Fruit fly (Drosophila melanogaster) whole organism, embryonic: ENCODE data around the gene CG14839.
A peak's percentile ranks its signal among the peaks of the same experiment; 100 is the strongest.

Experiments used
- Adf1 ChIP-seq: fragments of 200-800 bp; sonication (Bioruptor generic); IDR thresholded peaks from 2 replicates; pipeline ENCODE4 v1.3.6; 2022; ENCODE audit warnings: missing biosample characterization, missing genetic modification characterization
- Asciz ChIP-seq: fragments of 200-800 bp; sonication (Bioruptor generic); optimal IDR thresholded peaks from 2 replicates; lab custom pipeline; 2017; ENCODE audit warnings: missing biosample characterization, mild to moderate bottlenecking, missing genetic modification characterization, missing genetic modification reagents
- CG10209 ChIP-seq: fragments of 200-800 bp; sonication (Bioruptor generic); optimal IDR thresholded peaks from 3 replicates; lab custom pipeline; 2017; ENCODE audit warnings: missing biosample characterization, mild to moderate bottlenecking, missing genetic modification characterization, missing genetic modification reagents
- CG11085 ChIP-seq: fragments of 200-800 bp; sonication (Bioruptor generic); IDR thresholded peaks from 2 replicates; pipeline ENCODE4 v1.3.6; 2022; ENCODE audit warnings: missing biosample characterization, missing genetic modification characterization
- CG12299 ChIP-seq: fragments of 200-800 bp; sonication (Bioruptor generic); optimal IDR thresholded peaks from 2 replicates; lab custom pipeline; 2018; ENCODE audit warnings: missing biosample characterization, mild to moderate bottlenecking, missing genetic modification characterization
- CG12744 ChIP-seq: fragments of 200-800 bp; sonication (Bioruptor generic); optimal IDR thresholded peaks from 2 replicates; lab custom pipeline; 2016; ENCODE audit warnings: missing biosample characterization, missing genetic modification characterization
- CG13123 ChIP-seq: fragments of 200-800 bp; sonication (Bioruptor generic); optimal IDR thresholded peaks from 2 replicates; lab custom pipeline; 2016; ENCODE audit warnings: missing biosample characterization, missing genetic modification characterization
- CG13424 ChIP-seq: fragments of 200-800 bp; sonication (Bioruptor generic); optimal IDR thresholded peaks from 2 replicates; lab custom pipeline; 2019; ENCODE audit warnings: missing biosample characterization, mild to moderate bottlenecking, missing genetic modification characterization, moderate library complexity
- CG16779 ChIP-seq: fragments of 200-800 bp; sonication (Bioruptor generic); IDR thresholded peaks from 2 replicates; pipeline ENCODE4 v1.3.6; 2022; ENCODE audit warnings: missing biosample characterization, missing genetic modification characterization
- CG17912 ChIP-seq: fragments of 200-800 bp; sonication (Bioruptor generic); optimal IDR thresholded peaks from 2 replicates; lab custom pipeline; 2018; ENCODE audit warnings: missing biosample characterization, mild to moderate bottlenecking, missing genetic modification characterization
- CG32532 ChIP-seq: fragments of 200-800 bp; sonication (Bioruptor generic); IDR thresholded peaks from 2 replicates; pipeline ENCODE4 v1.3.6; 2022; ENCODE audit warnings: missing biosample characterization, missing genetic modification characterization
- CG3838 ChIP-seq: fragments of 200-800 bp; sonication (Bioruptor generic); optimal IDR thresholded peaks from 3 replicates; lab custom pipeline; 2016; ENCODE audit warnings: missing biosample characterization, missing genetic modification characterization
- CG7372 ChIP-seq: fragments of 200-800 bp; sonication (Bioruptor generic); IDR thresholded peaks from 2 replicates; pipeline ENCODE4 v1.3.6; 2022; ENCODE audit warnings: missing biosample characterization, missing genetic modification characterization
- CG7963 ChIP-seq: fragments of 200-800 bp; sonication (Bioruptor generic); IDR thresholded peaks from 3 replicates; pipeline ENCODE4 v1.3.6; 2022; ENCODE audit warnings: missing biosample characterization, missing genetic modification characterization; ENCODE audit not compliant: partially characterized antibody
- CG9215 ChIP-seq: fragments of 200-800 bp; sonication (Bioruptor generic); IDR thresholded peaks from 2 replicates; pipeline ENCODE4 v1.3.6; 2022; ENCODE audit warnings: missing biosample characterization, missing genetic modification characterization
- CG9727 ChIP-seq: fragments of 200-800 bp; sonication (Bioruptor generic); optimal IDR thresholded peaks from 3 replicates; lab custom pipeline; 2017; ENCODE audit warnings: missing biosample characterization, mild to moderate bottlenecking, missing genetic modification characterization
- CrebB ChIP-seq: fragments of 200-800 bp; sonication (Bioruptor generic); optimal IDR thresholded peaks from 3 replicates; lab custom pipeline; 2018; ENCODE audit warnings: missing biosample characterization, mild to moderate bottlenecking, missing genetic modification characterization
- Dek ChIP-seq: fragments of 200-800 bp; sonication (Bioruptor generic); optimal IDR thresholded peaks from 3 replicates; lab custom pipeline; 2019; ENCODE audit warnings: missing biosample characterization, mild to moderate bottlenecking, missing genetic modification characterization, moderate library complexity
- Dip2 ChIP-seq: fragments of 200-800 bp; sonication (Bioruptor generic); IDR thresholded peaks from 2 replicates; pipeline ENCODE4 v1.3.6; 2022; ENCODE audit warnings: missing biosample characterization, missing genetic modification characterization
- Dp ChIP-seq: fragments of 200-800 bp; sonication (Bioruptor generic); optimal IDR thresholded peaks from 2 replicates; lab custom pipeline; 2018; ENCODE audit warnings: missing biosample characterization, mild to moderate bottlenecking, missing genetic modification characterization, moderate library complexity
- E2f1 ChIP-seq: fragments of 200-800 bp; sonication (Bioruptor generic); IDR thresholded peaks from 2 replicates; pipeline ENCODE4 v1.3.6; 2022; ENCODE audit warnings: missing biosample characterization, missing genetic modification characterization
- E2f2 ChIP-seq: fragments of 200-800 bp; sonication (Bioruptor generic); IDR thresholded peaks from 2 replicates; pipeline ENCODE4 v1.3.6; 2022; ENCODE audit warnings: missing biosample characterization, missing genetic modification characterization
- ERR ChIP-seq: fragments of 200-800 bp; sonication (Bioruptor generic); optimal IDR thresholded peaks from 2 replicates; lab custom pipeline; 2016; ENCODE audit warnings: missing biosample characterization, missing genetic modification characterization
- HLH54F ChIP-seq: fragments of 200-800 bp; sonication (Bioruptor generic); optimal IDR thresholded peaks from 3 replicates; lab custom pipeline; 2016; ENCODE audit warnings: missing biosample characterization, missing genetic modification characterization
- Hmx ChIP-seq: fragments of 200-800 bp; sonication (Bioruptor generic); optimal IDR thresholded peaks from 2 replicates; lab custom pipeline; 2016; ENCODE audit warnings: missing biosample characterization, missing genetic modification characterization
- Hr51 ChIP-seq, 2 experiments: fragments of 200-800 bp; sonication (Bioruptor generic); optimal IDR thresholded peaks; 2 replicates in 1 of 2; 3 replicates in 1 of 2; lab custom pipeline; 2016 to 2018; ENCODE audit warnings: missing biosample characterization in 2 of 2, missing genetic modification characterization in 2 of 2, mild to moderate bottlenecking in 1 of 2, moderate library complexity in 1 of 2
- NC2β ChIP-seq: fragments of 200-800 bp; sonication (Bioruptor generic); optimal IDR thresholded peaks from 2 replicates; lab custom pipeline; 2016; ENCODE audit warnings: missing biosample characterization, missing genetic modification characterization
- Pdp1 ChIP-seq, 2 experiments: fragments of 200-800 bp; sonication (Bioruptor generic); optimal IDR thresholded peaks; 3 replicates each; lab custom pipeline; 2016; ENCODE audit warnings: missing biosample characterization in 2 of 2, missing genetic modification characterization in 2 of 2, mild to moderate bottlenecking in 1 of 2, moderate library complexity in 1 of 2
- Spps ChIP-seq: fragments of 200-800 bp; sonication (Bioruptor generic); optimal IDR thresholded peaks from 2 replicates; lab custom pipeline; 2018; ENCODE audit warnings: missing biosample characterization, mild to moderate bottlenecking, missing genetic modification characterization
- Sry-β ChIP-seq: fragments of 200-800 bp; sonication (Bioruptor generic); optimal IDR thresholded peaks from 2 replicates; lab custom pipeline; 2018; ENCODE audit warnings: missing biosample characterization, mild to moderate bottlenecking, missing genetic modification characterization, moderate library complexity
- Ssrp ChIP-seq: fragments of 200-800 bp; sonication (Bioruptor generic); optimal IDR thresholded peaks from 2 replicates; lab custom pipeline; 2018; ENCODE audit warnings: missing biosample characterization, mild to moderate bottlenecking, missing genetic modification characterization, moderate library complexity
- Stat92E ChIP-seq, 3 experiments: fragments of >200 bp in 2 of 3; fragments of 200-800 bp in 1 of 3; sonication (Bioruptor generic) in 1 of 3; optimal IDR thresholded peaks; 2 replicates each; lab custom pipeline; 2017 to 2019; ENCODE audit warnings: missing biosample characterization in 3 of 3, missing genetic modification characterization in 3 of 3, mild to moderate bottlenecking in 1 of 3, moderate library complexity in 1 of 3
- ab ChIP-seq: fragments of 200-800 bp; sonication (Bioruptor generic); optimal IDR thresholded peaks from 2 replicates; lab custom pipeline; 2016; ENCODE audit warnings: missing biosample characterization, missing genetic modification characterization
- ci ChIP-seq: fragments of 200-800 bp; sonication (Bioruptor generic); IDR thresholded peaks from 3 replicates; pipeline ENCODE4 v1.3.6; 2022; ENCODE audit warnings: missing biosample characterization, missing genetic modification characterization
- dmrt11E ChIP-seq: fragments of 200-800 bp; sonication (Bioruptor generic); optimal IDR thresholded peaks from 3 replicates; lab custom pipeline; 2018; ENCODE audit warnings: missing biosample characterization, mild to moderate bottlenecking, missing genetic modification characterization, moderate library complexity
- dysf ChIP-seq: fragments of 200-800 bp; sonication (Bioruptor generic); IDR thresholded peaks from 3 replicates; pipeline ENCODE4 v1.3.6; 2022; ENCODE audit warnings: missing biosample characterization, missing genetic modification characterization
- ems ChIP-seq: fragments of 200-800 bp; sonication (Bioruptor generic); optimal IDR thresholded peaks from 3 replicates; lab custom pipeline; 2016; ENCODE audit warnings: missing biosample characterization, missing genetic modification characterization
- gce ChIP-seq: fragments of 200-800 bp; sonication (Bioruptor generic); IDR thresholded peaks from 3 replicates; pipeline ENCODE4 v1.3.6; 2022; ENCODE audit warnings: missing biosample characterization, missing genetic modification characterization
- ind ChIP-seq: fragments of 200-800 bp; sonication (Bioruptor generic); optimal IDR thresholded peaks from 3 replicates; lab custom pipeline; 2016; ENCODE audit warnings: missing biosample characterization, missing genetic modification characterization
- inv ChIP-seq: fragments of 200-800 bp; sonication (Bioruptor generic); IDR thresholded peaks from 2 replicates; pipeline ENCODE4 v1.3.6; 2022; ENCODE audit warnings: missing biosample characterization, missing genetic modification characterization; ENCODE audit not compliant: partially characterized antibody
- lilli ChIP-seq: fragments of 200-800 bp; sonication (Bioruptor generic); optimal IDR thresholded peaks from 3 replicates; lab custom pipeline; 2016; ENCODE audit warnings: missing biosample characterization, missing genetic modification characterization
- mld ChIP-seq: fragments of 200-800 bp; sonication (Bioruptor generic); IDR thresholded peaks from 3 replicates; pipeline ENCODE4 v1.3.6; 2022; ENCODE audit warnings: missing biosample characterization, missing genetic modification characterization; ENCODE audit not compliant: partially characterized antibody
- pan ChIP-seq, 4 experiments: fragments of >200 bp in 3 of 4; fragments of 200-800 bp in 1 of 4; sonication (Bioruptor generic) in 1 of 4; optimal IDR thresholded peaks in 3 of 4; IDR thresholded peaks in 1 of 4; 2 replicates each; pipeline versions ENCODE4 v1.3.6 to Lab custom; 2017 to 2022; ENCODE audit warnings: missing biosample characterization in 2 of 4, missing genetic modification characterization in 2 of 4, mixed read lengths in 1 of 4
- pfk ChIP-seq: fragments of 200-800 bp; sonication (Bioruptor generic); optimal IDR thresholded peaks from 2 replicates; lab custom pipeline; 2018; ENCODE audit warnings: missing biosample characterization, mild to moderate bottlenecking, missing genetic modification characterization, moderate library complexity
- slp2 ChIP-seq: fragments of 200-800 bp; sonication (Bioruptor generic); optimal IDR thresholded peaks from 2 replicates; lab custom pipeline; 2016; ENCODE audit warnings: missing biosample characterization, missing genetic modification characterization
- so ChIP-seq: fragments of 200-800 bp; sonication (Bioruptor generic); IDR thresholded peaks from 3 replicates; pipeline ENCODE4 v1.3.6; 2022; ENCODE audit warnings: missing biosample characterization, missing genetic modification characterization
- tap ChIP-seq: fragments of 200-800 bp; optimal IDR thresholded peaks from 3 replicates; lab custom pipeline; 2019; ENCODE audit warnings: missing biosample characterization, mild to moderate bottlenecking, missing genetic modification characterization, moderate library complexity
- tx ChIP-seq: fragments of 200-800 bp; sonication (Bioruptor generic); optimal IDR thresholded peaks from 2 replicates; lab custom pipeline; 2016; ENCODE audit warnings: missing biosample characterization, missing genetic modification characterization
- vvl ChIP-seq: fragments of 200-800 bp; sonication (Bioruptor generic); IDR thresholded peaks from 2 replicates; pipeline ENCODE4 v1.3.6; 2022; ENCODE audit warnings: missing biosample characterization, missing genetic modification characterization
- zen2 ChIP-seq: fragments of 200-800 bp; sonication (Bioruptor generic); IDR thresholded peaks from 3 replicates; pipeline ENCODE4 v1.3.6; 2022; ENCODE audit warnings: missing biosample characterization, missing genetic modification characterization; ENCODE audit not compliant: partially characterized antibody

CG14839 gene

dm6 chr3R:14299891-14300290, 37.7 kb downstream of the CG14839 start (continued):
- TF ChIP-seq slp2 (GFP tag; lab: Kevin White, UChicago): no peak
- TF ChIP-seq ERR: no peak
- no peak; the same call in 2 of the 3 replicates for TF ChIP-seq gce (GFP tag; lab: Robert Waterston, UW)
- no peak for TF ChIP-seq CG10209 (GFP tag; lab: Kevin White, UChicago)
- TF ChIP-seq lilli (GFP tag; lab: Kevin White, UChicago): no peak
- no peak for TF ChIP-seq ind
- TF ChIP-seq E2f1 (GFP tag; lab: Robert Waterston, UW): no peak
- TF ChIP-seq CG12744 (GFP tag; lab: Kevin White, UChicago): no peak
- no peak for TF ChIP-seq CG13123 (GFP tag; lab: Kevin White, UChicago)
- TF ChIP-seq ci: peak; percentile 81; the same call in 2 of the 3 replicates
- no peak for TF ChIP-seq Hmx (GFP tag; lab: Kevin White, UChicago)
- no peak for TF ChIP-seq CG32532 (GFP tag; lab: Robert Waterston, UW)
- TF ChIP-seq tap (tag; lab: Kevin White, UChicago): peak; percentile 49
- TF ChIP-seq E2f2: no peak
- TF ChIP-seq dysf (GFP tag; lab: Robert Waterston, UW): no peak
- TF ChIP-seq Adf1 (GFP tag; lab: Robert Waterston, UW): no peak
- TF ChIP-seq ems (GFP tag; lab: Kevin White, UChicago): no peak
- no peak for TF ChIP-seq CG16779 (GFP tag; lab: Robert Waterston, UW)
- no peak for TF ChIP-seq CG12299 (tag; lab: Kevin White, UChicago)
- TF ChIP-seq CG17912: peak; percentile 42
- TF ChIP-seq CG9727: peak; percentile 6
- no peak for TF ChIP-seq Dp (GFP tag; lab: Kevin White, UChicago)
- TF ChIP-seq HLH54F (GFP tag; lab: Kevin White, UChicago): no peak
- TF ChIP-seq Sry-β (GFP tag; lab: Kevin White, UChicago): peak; percentile 3
- TF ChIP-seq CG7372 (GFP tag; lab: Robert Waterston, UW): no peak
- TF ChIP-seq dmrt11E (tag; lab: Kevin White, UChicago): peak; percentile 26
- TF ChIP-seq vvl (GFP tag; lab: Robert Waterston, UW): 0 out of 2 replicates have a peak, but pooled peaks have one; percentile 26
- no peak for TF ChIP-seq CG3838
- no peak for TF ChIP-seq Hr51 (GFP tag; optimal IDR thresholded peaks at IDR 0.05; lab: Kevin White, UChicago)
- TF ChIP-seq Pdp1 (GFP tag; optimal IDR thresholded peaks at IDR 0.05; lab: Kevin White, UChicago): peak in 1 of 2 experiments; percentile 11
- TF ChIP-seq zen2 (GFP tag; lab: Robert Waterston, UW): no peak
- no peak for TF ChIP-seq pfk
- TF ChIP-seq tx (GFP tag; lab: Kevin White, UChicago): no peak
- TF ChIP-seq Dip2 (GFP tag; lab: Robert Waterston, UW): no peak
- TF ChIP-seq CG9215: no peak
- peak; percentile 30 for TF ChIP-seq NC2β (GFP tag; lab: Kevin White, UChicago)
- no peak for TF ChIP-seq Dek (tag; lab: Kevin White, UChicago)
- TF ChIP-seq pan (optimal IDR thresholded peaks at IDR 0.05; lab: Kevin White, UChicago): no peak
- TF ChIP-seq pan (GFP tag; optimal IDR thresholded peaks at IDR 0.05 in 1 of 2, IDR thresholded peaks at IDR 0.05 in 1 of 2): no peak
- no peak for TF ChIP-seq mld (GFP tag; lab: Robert Waterston, UW)
- peak; percentile 16 for TF ChIP-seq CrebB
- TF ChIP-seq Spps: peak; percentile 31
- TF ChIP-seq CG11085 (GFP tag; lab: Robert Waterston, UW): no peak
- peak; percentile 77 for TF ChIP-seq Asciz (GFP tag; lab: Kevin White, UChicago)
- TF ChIP-seq Ssrp (tag; lab: Kevin White, UChicago): no peak
- TF ChIP-seq CG13424 (tag; lab: Kevin White, UChicago): peak; percentile 36
- no peak for TF ChIP-seq CG7963 (GFP tag; lab: Robert Waterston, UW)
- TF ChIP-seq Stat92E (GFP tag; optimal IDR thresholded peaks at IDR 0.05; lab: Kevin White, UChicago): peak in 1 of 3 experiments; percentile 15
- TF ChIP-seq ab (GFP tag; lab: Kevin White, UChicago): no peak
- 0 out of 3 replicates have a peak, but pooled peaks have one; percentile 13 for TF ChIP-seq so (GFP tag; lab: Robert Waterston, UW)
- TF ChIP-seq inv: no peak
